Worm (Caenorhabditis elegans): ENCODE data around the gene clec-20.

- TF ChIP-seq him-1 (tag; optimal IDR thresholded peaks at IDR 0.05) (no peak), W03F9.2 (tag; optimal IDR thresholded peaks at IDR 0.05) (no peak), dao-5 (tag; optimal IDR thresholded peaks at IDR 0.05) (no peak)
Observed at ce11 chrII:1601507-1601906, 6.5 kb upstream of the clec-20 start, which contains the start of gene bath-47.

Measured in whole organism, L4/young adult.